Fruit fly (Drosophila melanogaster) whole organism, embryonic: ENCODE results near the gene mthl14.

Experiments
- Abd-B ChIP-seq: fragments of 200-800 bp; sonication (Bioruptor generic); optimal IDR thresholded peaks from 2 replicates; lab custom pipeline; 2018; ENCODE audit warnings: missing biosample characterization, mild to moderate bottlenecking, missing genetic modification characterization, moderate library complexity
- Atf6 ChIP-seq: fragments of 200-800 bp; sonication (Bioruptor generic); IDR thresholded peaks from 2 replicates; pipeline ENCODE4 v1.3.6; 2022; ENCODE audit warnings: missing biosample characterization, missing genetic modification characterization
- CG10979 ChIP-seq: fragments of 200-800 bp; sonication (Bioruptor generic); optimal IDR thresholded peaks from 2 replicates; lab custom pipeline; 2018; ENCODE audit warnings: missing biosample characterization, mild to moderate bottlenecking, missing genetic modification characterization, moderate library complexity
- CG11398 ChIP-seq: fragments of 200-800 bp; sonication (Bioruptor generic); optimal IDR thresholded peaks from 2 replicates; lab custom pipeline; 2016; ENCODE audit warnings: missing biosample characterization, missing genetic modification characterization
- CG11695 ChIP-seq: fragments of 200-800 bp; sonication (Bioruptor generic); IDR thresholded peaks from 3 replicates; pipeline ENCODE4 v1.3.6; 2022; ENCODE audit warnings: missing biosample characterization, missing genetic modification characterization
- CG12104 ChIP-seq: fragments of 200-800 bp; sonication (Bioruptor generic); optimal IDR thresholded peaks from 3 replicates; lab custom pipeline; 2016; ENCODE audit warnings: missing biosample characterization, missing genetic modification characterization
- CG12769 ChIP-seq: fragments of 200-800 bp; sonication (Bioruptor generic); optimal IDR thresholded peaks from 2 replicates; lab custom pipeline; 2019; ENCODE audit warnings: missing biosample characterization, mild to moderate bottlenecking, missing genetic modification characterization, moderate library complexity
- CG13123 ChIP-seq: fragments of 200-800 bp; sonication (Bioruptor generic); optimal IDR thresholded peaks from 2 replicates; lab custom pipeline; 2016; ENCODE audit warnings: missing biosample characterization, missing genetic modification characterization
- CG13624 ChIP-seq: fragments of 200-800 bp; sonication (Bioruptor generic); optimal IDR thresholded peaks from 2 replicates; lab custom pipeline; 2016; ENCODE audit warnings: missing biosample characterization, missing genetic modification characterization
- CG14014 ChIP-seq: fragments of 200-800 bp; sonication (Bioruptor generic); IDR thresholded peaks from 2 replicates; pipeline ENCODE4 v1.3.6; 2022; ENCODE audit warnings: missing biosample characterization, missing genetic modification characterization
- CG14860 ChIP-seq: fragments of 200-800 bp; sonication (Bioruptor generic); IDR thresholded peaks from 3 replicates; pipeline ENCODE4 v1.3.6; 2022; ENCODE audit warnings: missing biosample characterization, missing genetic modification characterization; ENCODE audit not compliant: partially characterized antibody
- CG15269 ChIP-seq: fragments of 200-800 bp; sonication (Bioruptor generic); optimal IDR thresholded peaks from 2 replicates; lab custom pipeline; 2018; ENCODE audit warnings: missing biosample characterization, mild to moderate bottlenecking, missing genetic modification characterization, moderate library complexity
- CG15696 ChIP-seq: fragments of 200-800 bp; sonication (Bioruptor generic); optimal IDR thresholded peaks from 2 replicates; lab custom pipeline; 2019; ENCODE audit warnings: missing biosample characterization, mild to moderate bottlenecking, missing genetic modification characterization, moderate library complexity
- CG17328 ChIP-seq: fragments of 200-800 bp; sonication (Bioruptor generic); IDR thresholded peaks from 2 replicates; pipeline ENCODE4 v1.3.6; 2022; ENCODE audit warnings: missing biosample characterization, missing genetic modification characterization
- CG31224 ChIP-seq: fragments of 200-800 bp; sonication (Bioruptor generic); IDR thresholded peaks from 2 replicates; pipeline ENCODE4 v1.3.6; 2022; ENCODE audit warnings: missing biosample characterization, missing genetic modification characterization
- CG3163 ChIP-seq: fragments of 200-800 bp; sonication (Bioruptor generic); optimal IDR thresholded peaks from 3 replicates; lab custom pipeline; 2016; ENCODE audit warnings: missing biosample characterization, missing genetic modification characterization
- CG34376 ChIP-seq: fragments of 200-800 bp; sonication (Bioruptor generic); optimal IDR thresholded peaks from 2 replicates; lab custom pipeline; 2018; ENCODE audit warnings: missing biosample characterization, mild to moderate bottlenecking, missing genetic modification characterization
- CG3847 ChIP-seq: fragments of 200-800 bp; sonication (Bioruptor generic); IDR thresholded peaks from 2 replicates; pipeline ENCODE4 v1.3.6; 2022; ENCODE audit warnings: missing biosample characterization, missing genetic modification characterization
- CG4707 ChIP-seq: fragments of 200-800 bp; sonication (Bioruptor generic); optimal IDR thresholded peaks from 2 replicates; lab custom pipeline; 2018; ENCODE audit warnings: missing biosample characterization, mild to moderate bottlenecking, missing genetic modification characterization, moderate library complexity
- CG5953 ChIP-seq: fragments of 200-800 bp; sonication (Bioruptor generic); IDR thresholded peaks from 2 replicates; pipeline ENCODE4 v1.3.6; 2022; ENCODE audit warnings: missing biosample characterization, missing genetic modification characterization
- D ChIP-seq, 2 experiments: fragments of 200-800 bp in 1 of 2; fragments of >200 bp in 1 of 2; sonication (Bioruptor generic) in 1 of 2; optimal IDR thresholded peaks; 2 replicates in 1 of 2; 3 replicates in 1 of 2; lab custom pipeline; 2017; ENCODE audit warnings: mild to moderate bottlenecking in 1 of 2, missing biosample characterization in 1 of 2, missing genetic modification characterization in 1 of 2, missing genetic modification reagents in 1 of 2
- Dek ChIP-seq: fragments of 200-800 bp; sonication (Bioruptor generic); optimal IDR thresholded peaks from 3 replicates; lab custom pipeline; 2019; ENCODE audit warnings: missing biosample characterization, mild to moderate bottlenecking, missing genetic modification characterization, moderate library complexity
- Dref ChIP-seq: fragments of 200-800 bp; sonication (Bioruptor generic); IDR thresholded peaks from 2 replicates; pipeline ENCODE4 v1.3.6; 2022; ENCODE audit warnings: missing biosample characterization, missing genetic modification characterization
- Fer2 ChIP-seq: fragments of 200-800 bp; sonication (Bioruptor generic); optimal IDR thresholded peaks from 2 replicates; lab custom pipeline; 2018; ENCODE audit warnings: missing biosample characterization, mild to moderate bottlenecking, missing genetic modification characterization, moderate library complexity
- Gsc ChIP-seq: fragments of 200-800 bp; sonication (Bioruptor generic); IDR thresholded peaks from 2 replicates; pipeline ENCODE4 v1.3.6; 2022; ENCODE audit warnings: missing biosample characterization, missing genetic modification characterization
- Mad ChIP-seq: fragments of 200-800 bp; sonication (Bioruptor generic); optimal IDR thresholded peaks from 2 replicates; lab custom pipeline; 2016; ENCODE audit warnings: missing biosample characterization, missing genetic modification characterization
- Mes4 ChIP-seq: fragments of 200-800 bp; sonication (Bioruptor generic); optimal IDR thresholded peaks from 2 replicates; lab custom pipeline; 2016; ENCODE audit warnings: missing biosample characterization, missing genetic modification characterization
- Poxn ChIP-seq: fragments of 200-800 bp; sonication (Bioruptor generic); IDR thresholded peaks from 2 replicates; pipeline ENCODE4 v1.3.6; 2022; ENCODE audit warnings: missing biosample characterization, missing genetic modification characterization
- Ptx1 ChIP-seq: fragments of 200-800 bp; sonication (Bioruptor generic); IDR thresholded peaks from 2 replicates; pipeline ENCODE4 v1.3.6; 2022; ENCODE audit warnings: missing biosample characterization, missing genetic modification characterization
- Sox100B ChIP-seq: fragments of 200-800 bp; sonication (Bioruptor generic); optimal IDR thresholded peaks from 3 replicates; lab custom pipeline; 2018; ENCODE audit warnings: missing biosample characterization, mild to moderate bottlenecking, missing genetic modification characterization
- Spps ChIP-seq: fragments of 200-800 bp; sonication (Bioruptor generic); optimal IDR thresholded peaks from 2 replicates; lab custom pipeline; 2018; ENCODE audit warnings: missing biosample characterization, mild to moderate bottlenecking, missing genetic modification characterization
- Taf1 ChIP-seq: fragments of 200-800 bp; sonication (Bioruptor generic); IDR thresholded peaks from 2 replicates; pipeline ENCODE4 v1.3.6; 2022; ENCODE audit warnings: missing biosample characterization, missing genetic modification characterization
- br ChIP-seq: fragments of >200 bp; optimal IDR thresholded peaks from 2 replicates; lab custom pipeline; 2017
- cas ChIP-seq: fragments of 200-800 bp; sonication (Bioruptor generic); IDR thresholded peaks from 2 replicates; pipeline ENCODE4 v1.3.6; 2022; ENCODE audit warnings: missing biosample characterization, missing genetic modification characterization
- cato ChIP-seq: fragments of 200-800 bp; sonication (Bioruptor generic); optimal IDR thresholded peaks from 2 replicates; lab custom pipeline; 2016; ENCODE audit warnings: missing biosample characterization, missing genetic modification characterization, borderline replicate concordance
- dati ChIP-seq: fragments of 200-800 bp; sonication (Bioruptor generic); IDR thresholded peaks from 2 replicates; pipeline ENCODE4 v1.3.6; 2022; ENCODE audit warnings: missing biosample characterization, missing genetic modification characterization
- dpn ChIP-seq, 2 experiments: fragments of 200-800 bp; sonication (Bioruptor generic); optimal IDR thresholded peaks; 3 replicates each; lab custom pipeline; 2016; ENCODE audit warnings: missing biosample characterization in 2 of 2, missing genetic modification characterization in 2 of 2
- ewg ChIP-seq: fragments of 200-800 bp; sonication (Bioruptor generic); optimal IDR thresholded peaks from 3 replicates; lab custom pipeline; 2017; ENCODE audit warnings: mild to moderate bottlenecking, missing biosample characterization, missing genetic modification reagents, missing genetic modification characterization
- ftz-f1 ChIP-seq: fragments of 200-800 bp; sonication (Bioruptor generic); optimal IDR thresholded peaks from 2 replicates; lab custom pipeline; 2016; ENCODE audit warnings: missing biosample characterization, missing genetic modification characterization
- grau ChIP-seq: fragments of 200-800 bp; optimal IDR thresholded peaks from 3 replicates; lab custom pipeline; 2019; ENCODE audit warnings: missing biosample characterization, mild to moderate bottlenecking, missing genetic modification characterization, moderate library complexity
- gsb ChIP-seq: fragments of 200-800 bp; sonication (Bioruptor generic); IDR thresholded peaks from 2 replicates; pipeline ENCODE4 v1.3.6; 2022; ENCODE audit warnings: missing biosample characterization, missing genetic modification characterization
- kni ChIP-seq: fragments of 200-800 bp; sonication (Bioruptor generic); optimal IDR thresholded peaks from 3 replicates; lab custom pipeline; 2017; ENCODE audit warnings: mild to moderate bottlenecking, missing biosample characterization, missing genetic modification reagents, missing genetic modification characterization
- onecut ChIP-seq: fragments of 200-800 bp; sonication (Bioruptor generic); IDR thresholded peaks from 2 replicates; pipeline ENCODE4 v1.3.6; 2022; ENCODE audit warnings: missing biosample characterization, missing genetic modification characterization
- peb ChIP-seq: fragments of 200-800 bp; sonication (Bioruptor generic); IDR thresholded peaks from 2 replicates; pipeline ENCODE4 v1.3.6; 2022; ENCODE audit warnings: missing biosample characterization, missing genetic modification characterization
- slp2 ChIP-seq: fragments of 200-800 bp; sonication (Bioruptor generic); optimal IDR thresholded peaks from 2 replicates; lab custom pipeline; 2016; ENCODE audit warnings: missing biosample characterization, missing genetic modification characterization
- sob ChIP-seq: fragments of 200-800 bp; sonication (Bioruptor generic); IDR thresholded peaks from 2 replicates; pipeline ENCODE4 v1.3.6; 2022; ENCODE audit warnings: missing biosample characterization, missing genetic modification characterization
- tna ChIP-seq: fragments of 200-800 bp; sonication (Bioruptor generic); IDR thresholded peaks from 2 replicates; pipeline ENCODE4 v1.3.6; 2022; ENCODE audit warnings: missing biosample characterization, missing genetic modification characterization; ENCODE audit not compliant: partially characterized antibody
- trem ChIP-seq: fragments of 200-800 bp; optimal IDR thresholded peaks from 3 replicates; lab custom pipeline; 2019; ENCODE audit warnings: missing biosample characterization, mild to moderate bottlenecking, missing genetic modification characterization, moderate library complexity
- unc-4 ChIP-seq: fragments of 200-800 bp; sonication (Bioruptor generic); IDR thresholded peaks from 2 replicates; pipeline ENCODE4 v1.3.6; 2022; ENCODE audit warnings: missing biosample characterization, missing genetic modification characterization; ENCODE audit not compliant: partially characterized antibody
- wdn ChIP-seq: fragments of 200-800 bp; sonication (Bioruptor generic); IDR thresholded peaks from 2 replicates; pipeline ENCODE4 v1.3.6; 2022; ENCODE audit warnings: missing biosample characterization, missing genetic modification characterization

mthl14 gene

dm6 chr3L:257618-258475, 10.6 kb downstream of the mthl14 start, which contains the start of the genes DIP2 and wac (continued):
- TF ChIP-seq Poxn (GFP tag; lab: Robert Waterston, UW): no peak
- peak; percentile 57 for TF ChIP-seq Fer2 (tag; lab: Kevin White, UChicago)
- peak; percentile 55 for TF ChIP-seq CG31224 (GFP tag; lab: Robert Waterston, UW)
- peak; percentile 42 for TF ChIP-seq CG10979 (tag; lab: Kevin White, UChicago)
- TF ChIP-seq CG11695 (GFP tag; lab: Robert Waterston, UW): no peak
- TF ChIP-seq CG12104 (GFP tag; lab: Kevin White, UChicago): peak; percentile 3
- peak; percentile 13 for TF ChIP-seq Spps (tag; lab: Kevin White, UChicago)
- peak; percentile 68 for TF ChIP-seq slp2
- TF ChIP-seq ftz-f1: peak; percentile 26
- peak; percentile 62 for TF ChIP-seq grau (tag; lab: Kevin White, UChicago)
- peak; percentile 20; the same call in 1 of the 2 replicates for TF ChIP-seq Taf1 (GFP tag; lab: Robert Waterston, UW)
- TF ChIP-seq CG13123 (GFP tag; lab: Kevin White, UChicago): peak; percentile 60
- peak; percentile 72 for TF ChIP-seq CG11398 (GFP tag; lab: Kevin White, UChicago)
- TF ChIP-seq Mes4 (GFP tag; lab: Kevin White, UChicago): peak; percentile 78
- no peak for TF ChIP-seq cas
- TF ChIP-seq unc-4: peak; percentile 95
- no peak for TF ChIP-seq gsb (GFP tag; lab: Robert Waterston, UW)
- no peak for TF ChIP-seq br (lab: Kevin White, UChicago)
- TF ChIP-seq ewg: peak; percentile 88
- peak; percentile 49 for TF ChIP-seq cato (GFP tag; lab: Kevin White, UChicago)
- peak; percentile 55 for TF ChIP-seq CG15696 (tag; lab: Kevin White, UChicago)
- peak; percentile 71 for TF ChIP-seq CG14014 (GFP tag; lab: Robert Waterston, UW)
- peak; percentile 61 for TF ChIP-seq wdn (GFP tag; lab: Robert Waterston, UW)
- no peak for TF ChIP-seq Gsc
- TF ChIP-seq CG3163 (GFP tag; lab: Kevin White, UChicago): peak; percentile 75
- TF ChIP-seq Sox100B (GFP tag; lab: Kevin White, UChicago): no peak
- peak; percentile 71 for TF ChIP-seq kni (GFP tag; lab: Kevin White, UChicago)
- TF ChIP-seq D (optimal IDR thresholded peaks at IDR 0.05; lab: Kevin White, UChicago): no peak
- TF ChIP-seq D (GFP tag; optimal IDR thresholded peaks at IDR 0.05; lab: Kevin White, UChicago): peak; percentile 59
- peak; percentile 86 for TF ChIP-seq Mad
- TF ChIP-seq onecut (GFP tag; lab: Robert Waterston, UW): peak; percentile 91
- peak; percentile 74 for TF ChIP-seq sob
- peak; percentile 81 for TF ChIP-seq Ptx1
- TF ChIP-seq CG15269 (tag; lab: Kevin White, UChicago): no peak
- TF ChIP-seq, all 482 proteins: peak for 351

DNA sequence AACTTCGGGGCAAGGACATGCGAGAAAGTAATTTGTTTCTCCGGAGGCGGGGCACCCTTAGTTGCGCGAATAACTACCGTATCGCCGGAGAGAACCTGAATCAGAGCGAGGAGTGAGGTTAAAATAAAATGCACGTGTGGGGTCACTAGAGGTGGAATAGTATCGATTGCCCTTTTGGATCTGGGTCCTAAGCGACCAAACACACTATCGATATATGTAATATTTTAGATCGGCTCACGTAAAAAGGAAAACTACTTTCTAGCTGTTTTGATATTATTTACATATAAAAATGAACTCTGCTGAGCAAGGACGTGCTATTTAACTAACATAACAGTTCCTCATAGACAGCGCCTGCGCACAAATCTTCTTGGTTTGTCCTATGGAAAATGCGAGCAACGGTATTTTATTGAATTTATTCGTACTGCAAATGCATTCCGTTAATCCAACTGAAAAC, 15.5 kb downstream of the mthl14 start:
- TF ChIP-seq peb (no peak), Dref (peak; percentile 87), CG3847 (no peak), trem (tag; lab: Kevin White, UChicago) (peak; percentile 70), dpn (GFP tag; optimal IDR thresholded peaks at IDR 0.05; lab: Kevin White, UChicago) (no peak), CG11695 (GFP tag; lab: Robert Waterston, UW) (no peak), Abd-B (GFP tag; lab: Kevin White, UChicago) (no peak), CG4707 (GFP tag; lab: Kevin White, UChicago) (no peak), CG14860 (GFP tag; lab: Robert Waterston, UW) (peak; percentile 71), Atf6 (no peak), dati (no peak), CG13624 (no peak), tna (peak; percentile 62; the same call in 1 of the 2 replicates), CG17328 (GFP tag; lab: Robert Waterston, UW) (no peak), CG12769 (tag; lab: Kevin White, UChicago) (peak; percentile 19), CG5953 (GFP tag; lab: Robert Waterston, UW) (no peak), CG34376 (GFP tag; lab: Kevin White, UChicago) (peak; percentile 43), Dek (no peak)
